Fruit fly (Drosophila melanogaster): Measurements from ENCODE around the gene CG7634.

- TF ChIP-seq OdsH (GFP tag; optimal IDR thresholded peaks at IDR 0.05) (no peak), esn (GFP tag; optimal IDR thresholded peaks at IDR 0.05) (peak; percentile 27), achi (GFP tag; optimal IDR thresholded peaks at IDR 0.05) (no peak), CG11294 (GFP tag; IDR thresholded peaks at IDR 0.05) (no peak), CG3919 (GFP tag; optimal IDR thresholded peaks at IDR 0.05) (no peak), CG6792 (GFP tag; optimal IDR thresholded peaks at IDR 0.05) (no peak)
These were observed 28.4 kb upstream of the CG7634 start, which contains the start of gene Rpn10 for dm6 chr3L:21536857-21537256.

Measured in whole organism, prepupa.